Fruit fly (Drosophila melanogaster): ENCODE measurements around the gene CG42718.

The CG42718 gene

dm6 chr3L:16331633-16332032 is 10.6 kb upstream of the CG42718 start, which contains the start of gene retinin:
Gene retinin, plus strand, starts transcription at chr3L:16331933.
- TF ChIP-seq h (optimal IDR thresholded peaks at IDR 0.05): no peak
- TF ChIP-seq psq (optimal IDR thresholded peaks at IDR 0.05): no peak
- no peak for TF ChIP-seq Myc (optimal IDR thresholded peaks at IDR 0.05)
- no peak for TF ChIP-seq insv (optimal IDR thresholded peaks at IDR 0.05)
- no peak for TF ChIP-seq ttk (optimal IDR thresholded peaks at IDR 0.05)
- TF ChIP-seq Sin3A (optimal IDR thresholded peaks at IDR 0.05): no peak

DNA sequence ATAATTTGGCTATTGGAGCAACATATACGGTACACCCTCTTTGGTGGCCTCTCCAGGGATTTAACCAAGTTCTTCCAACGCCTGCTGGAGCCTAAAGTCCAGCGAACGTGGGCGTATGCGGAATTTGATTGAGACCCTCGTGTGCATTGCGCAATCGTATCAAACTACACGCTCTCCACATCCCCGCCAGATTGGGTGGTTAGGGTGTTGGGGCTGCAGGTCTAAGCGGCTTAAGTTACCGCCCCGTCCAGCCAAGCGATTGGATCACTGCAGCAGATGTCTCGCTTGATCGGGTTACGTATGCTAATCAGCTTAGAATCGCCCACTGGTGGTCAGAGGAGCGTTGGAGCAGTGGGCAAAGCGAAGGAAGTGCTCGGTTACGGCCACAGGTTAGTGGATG is 9.7 kb upstream of the CG42718 start, which contains the start of gene CG33060:
Gene CG33060 (plus strand): TSS at position 301 of the 400 bp plus-strand sequence.
- TF ChIP-seq psq (optimal IDR thresholded peaks at IDR 0.05): no peak
- no peak for TF ChIP-seq Myc (optimal IDR thresholded peaks at IDR 0.05)
- no peak for TF ChIP-seq h (optimal IDR thresholded peaks at IDR 0.05)
- no peak for TF ChIP-seq insv (optimal IDR thresholded peaks at IDR 0.05)
- TF ChIP-seq Sin3A (optimal IDR thresholded peaks at IDR 0.05): no peak
- TF ChIP-seq ttk (optimal IDR thresholded peaks at IDR 0.05): no peak

dm6 chr3L:16329495-16329894 is 8.4 kb upstream of the CG42718 start, which contains the start of gene CG33061:
Gene CG33061, plus strand, starts transcription at chr3L:16329795.
- TF ChIP-seq insv (optimal IDR thresholded peaks at IDR 0.05) (no peak), psq (optimal IDR thresholded peaks at IDR 0.05) (no peak), ttk (optimal IDR thresholded peaks at IDR 0.05) (no peak), Sin3A (optimal IDR thresholded peaks at IDR 0.05) (no peak), Myc (optimal IDR thresholded peaks at IDR 0.05) (no peak), h (optimal IDR thresholded peaks at IDR 0.05) (no peak)

DNA sequence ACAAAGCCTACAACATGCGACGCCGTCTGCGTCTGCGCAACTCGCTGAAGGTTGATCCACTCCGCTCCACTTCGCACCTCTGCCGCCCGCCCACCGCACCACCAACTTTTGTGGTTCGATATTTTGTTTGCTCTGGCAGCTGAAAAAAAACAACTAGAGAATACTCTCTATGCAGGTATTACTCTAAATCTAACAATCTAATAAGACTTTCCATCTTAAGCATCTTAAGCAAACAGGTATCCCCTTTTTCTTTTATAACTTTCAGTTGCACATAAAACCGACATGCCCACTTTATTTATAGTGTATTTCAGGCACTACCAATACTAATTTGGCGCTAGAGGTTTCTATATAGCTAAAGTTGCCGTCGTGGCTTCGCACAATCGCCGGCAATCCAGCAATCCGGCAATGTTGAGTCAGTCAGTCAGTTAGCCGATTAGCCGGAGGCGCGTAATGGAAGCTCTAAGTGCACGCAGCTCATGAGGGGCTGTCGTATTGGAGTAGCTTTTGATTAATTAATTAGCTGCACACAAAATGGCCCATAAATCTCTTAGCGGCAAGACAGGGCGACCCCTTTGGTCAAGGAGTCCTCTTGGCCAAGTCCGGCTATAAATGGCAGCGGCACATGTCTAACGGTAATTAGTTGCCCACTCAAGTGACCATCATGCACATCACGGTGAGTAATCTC is 7.3 kb upstream of the CG42718 start, which contains the start of gene CG13058:
Gene CG13058 (plus strand): TSS at position 635 of the 685 bp plus-strand sequence.
- TF ChIP-seq insv (optimal IDR thresholded peaks at IDR 0.05) (no peak), Myc (optimal IDR thresholded peaks at IDR 0.05) (no peak), ttk (optimal IDR thresholded peaks at IDR 0.05) (no peak), Sin3A (optimal IDR thresholded peaks at IDR 0.05) (no peak)

- no peak for TF ChIP-seq insv (optimal IDR thresholded peaks at IDR 0.05)
- no peak for TF ChIP-seq psq (optimal IDR thresholded peaks at IDR 0.05)
- no peak for TF ChIP-seq ttk (optimal IDR thresholded peaks at IDR 0.05)
- TF ChIP-seq h (optimal IDR thresholded peaks at IDR 0.05): no peak
- no peak for TF ChIP-seq Sin3A (optimal IDR thresholded peaks at IDR 0.05)
- no peak for TF ChIP-seq Myc (optimal IDR thresholded peaks at IDR 0.05)
Measured at dm6 chr3L:16327776-16328175, 6.7 kb upstream of the CG42718 start, which contains the start of gene CG13038. Gene CG13038, minus strand, starts transcription at chr3L:16327893.

dm6 chr3L:16326657-16327056 is 5.6 kb upstream of the CG42718 start, which contains the start of the genes CG13040 and CG13039:
Gene CG13040, minus strand, starts transcription at chr3L:16326757.
Gene CG13039, minus strand, starts transcription at chr3L:16326762.
- TF ChIP-seq ttk (optimal IDR thresholded peaks at IDR 0.05) (no peak), Myc (optimal IDR thresholded peaks at IDR 0.05) (no peak), h (optimal IDR thresholded peaks at IDR 0.05) (no peak), insv (optimal IDR thresholded peaks at IDR 0.05) (no peak), Sin3A (optimal IDR thresholded peaks at IDR 0.05) (no peak), psq (optimal IDR thresholded peaks at IDR 0.05) (no peak)

- TF ChIP-seq h (optimal IDR thresholded peaks at IDR 0.05): no peak
- no peak for TF ChIP-seq insv (optimal IDR thresholded peaks at IDR 0.05)
- no peak for TF ChIP-seq Sin3A (optimal IDR thresholded peaks at IDR 0.05)
- no peak for TF ChIP-seq Myc (optimal IDR thresholded peaks at IDR 0.05)
- no peak for TF ChIP-seq psq (optimal IDR thresholded peaks at IDR 0.05)
- no peak for TF ChIP-seq ttk (optimal IDR thresholded peaks at IDR 0.05)
Measured at dm6 chr3L:16323372-16323771, 2.3 kb upstream of the CG42718 start, which contains the start of gene CG13059. Gene CG13059, plus strand, starts transcription at chr3L:16323672.

DNA sequence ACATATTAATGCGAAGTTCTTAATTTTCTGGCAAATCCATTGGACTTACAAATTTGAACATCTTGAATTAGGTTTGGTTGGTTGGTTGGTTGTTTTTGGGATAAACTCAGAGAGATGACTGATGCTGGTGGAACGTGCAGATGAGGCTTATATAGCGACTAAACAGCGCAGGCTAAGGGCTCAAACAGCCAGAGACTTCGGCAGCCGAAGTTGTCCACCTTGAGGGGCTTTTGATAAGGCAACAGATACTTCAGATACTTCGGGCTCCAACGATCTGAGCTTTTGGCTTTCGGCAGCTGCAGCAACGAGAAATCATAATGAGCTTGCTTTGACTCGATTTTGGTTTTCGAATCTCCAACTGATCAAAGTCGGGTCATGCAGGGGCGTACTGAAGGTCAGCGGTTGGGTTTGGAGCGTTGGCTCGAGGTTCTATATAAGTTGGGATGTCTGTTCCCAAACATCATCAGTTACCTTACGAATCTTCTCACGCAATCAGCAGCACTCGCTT is 1.6 kb downstream of the CG42718 start, which contains the start of the genes CG13041 and CG13060:
Gene CG13041 (minus strand): TSS at position 128 of the 508 bp plus-strand sequence.
Gene CG13060 (plus strand): TSS at position 458 of the 508 bp plus-strand sequence.
- no peak for TF ChIP-seq h (optimal IDR thresholded peaks at IDR 0.05)
- no peak for TF ChIP-seq Sin3A (optimal IDR thresholded peaks at IDR 0.05)

- no peak for TF ChIP-seq h (optimal IDR thresholded peaks at IDR 0.05)
- no peak for TF ChIP-seq Myc (optimal IDR thresholded peaks at IDR 0.05)
- TF ChIP-seq psq (optimal IDR thresholded peaks at IDR 0.05): no peak
- TF ChIP-seq insv (optimal IDR thresholded peaks at IDR 0.05): no peak
- no peak for TF ChIP-seq ttk (optimal IDR thresholded peaks at IDR 0.05)
- no peak for TF ChIP-seq Sin3A (optimal IDR thresholded peaks at IDR 0.05)
Measured at dm6 chr3L:16317724-16318123, 3.3 kb downstream of the CG42718 start, which contains the start of gene Nplp3. Gene Nplp3, plus strand, starts transcription at chr3L:16318024.

DNA sequence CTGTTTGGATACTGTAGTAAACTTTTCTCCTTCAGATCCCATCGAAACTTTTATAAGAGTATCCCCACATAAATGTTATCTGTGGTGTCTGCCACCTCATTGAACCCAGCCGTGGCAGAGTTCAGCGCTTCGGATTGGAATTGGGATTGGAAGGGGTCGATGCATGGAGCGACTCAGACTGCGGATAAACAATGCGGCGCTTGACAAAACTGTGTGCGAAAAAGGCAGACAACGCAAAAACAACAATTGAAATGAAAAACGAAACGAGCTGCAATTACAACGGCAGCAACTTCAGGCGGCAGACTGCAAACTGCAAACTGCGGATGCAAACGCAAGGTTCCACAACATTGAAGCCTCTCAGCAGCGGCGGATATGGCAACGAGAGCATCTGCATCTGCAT is 7.1 kb downstream of the CG42718 start, which contains the start of gene CG13062:
Gene CG13062 (plus strand): TSS at position 301 of the 400 bp plus-strand sequence.
- no peak for TF ChIP-seq h (optimal IDR thresholded peaks at IDR 0.05)
- TF ChIP-seq Sin3A (optimal IDR thresholded peaks at IDR 0.05): no peak
- no peak for TF ChIP-seq ttk (optimal IDR thresholded peaks at IDR 0.05)
- TF ChIP-seq insv (optimal IDR thresholded peaks at IDR 0.05): no peak
- no peak for TF ChIP-seq Myc (optimal IDR thresholded peaks at IDR 0.05)
- no peak for TF ChIP-seq psq (optimal IDR thresholded peaks at IDR 0.05)

DNA sequence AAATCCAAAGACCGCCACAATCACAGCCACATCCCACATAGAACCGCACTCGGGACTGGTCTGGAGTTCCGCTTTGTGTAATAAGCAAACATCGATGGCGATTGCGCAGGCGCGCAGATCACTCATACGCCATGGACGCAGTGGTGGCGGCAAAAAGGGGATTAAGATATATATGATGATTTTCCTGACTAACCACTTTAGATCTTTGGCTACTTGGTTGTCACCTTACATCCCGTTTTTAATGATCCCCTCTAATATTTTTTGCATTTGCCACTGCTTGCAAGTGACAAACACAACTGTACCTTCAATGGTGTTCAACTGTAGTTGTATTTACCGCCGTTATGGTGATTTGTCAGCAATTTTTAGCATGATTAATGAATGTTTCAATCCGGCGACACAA is 11.1 kb downstream of the CG42718 start:
- TF ChIP-seq h (optimal IDR thresholded peaks at IDR 0.05): no peak
- TF ChIP-seq insv (optimal IDR thresholded peaks at IDR 0.05): no peak
- no peak for TF ChIP-seq psq (optimal IDR thresholded peaks at IDR 0.05)
- TF ChIP-seq ttk (optimal IDR thresholded peaks at IDR 0.05): no peak
- no peak for TF ChIP-seq Sin3A (optimal IDR thresholded peaks at IDR 0.05)
- no peak for TF ChIP-seq Myc (optimal IDR thresholded peaks at IDR 0.05)

- TF ChIP-seq ttk (optimal IDR thresholded peaks at IDR 0.05) (no peak), Sin3A (optimal IDR thresholded peaks at IDR 0.05) (no peak), psq (optimal IDR thresholded peaks at IDR 0.05) (no peak), insv (optimal IDR thresholded peaks at IDR 0.05) (no peak), h (optimal IDR thresholded peaks at IDR 0.05) (no peak), Myc (optimal IDR thresholded peaks at IDR 0.05) (no peak)
Measured at dm6 chr3L:16308380-16308779, 12.7 kb downstream of the CG42718 start, which contains the start of gene CG13042. Gene CG13042, minus strand, starts transcription at chr3L:16308480.
